Worm (Caenorhabditis elegans) whole organism, midembryonic: ENCODE data around the gene Y51H7C.3.
"Not testable (repeated sequence)": the region's sequence is repeated elsewhere in the genome, so short reads cannot be mapped to it uniquely, and the experiment has no call there.

Experiments
- T22C8.4 ChIP-seq: fragments of 200-800 bp; sonication (Bioruptor generic); IDR thresholded peaks from 2 replicates; pipeline ENCODE4 v1.3.6; 2022; ENCODE audit warnings: missing genetic modification characterization, missing compliant biosample characterization
- cog-1 ChIP-seq: sonication (generic microtip); optimal IDR thresholded peaks from 2 replicates; lab custom pipeline; 2016; ENCODE audit warnings: missing genetic modification characterization, missing compliant biosample characterization
- flt-1 ChIP-seq: fragments of 200-800 bp; sonication (Bioruptor generic); IDR thresholded peaks from 2 replicates; pipeline ENCODE4 v1.3.6; 2022; ENCODE audit warnings: missing genetic modification characterization, missing compliant biosample characterization
- klf-2 ChIP-seq: fragments of 200-800 bp; sonication (Bioruptor generic); conservative IDR thresholded peaks from 2 replicates; pipeline ENCODE4 v1.3.6; 2022; ENCODE audit warnings: missing genetic modification reagents, missing genetic modification characterization, missing compliant biosample characterization
- med-1 ChIP-seq: sonication (generic microtip); optimal IDR thresholded peaks from 2 replicates; lab custom pipeline; 2017; ENCODE audit warnings: missing genetic modification characterization, mild to moderate bottlenecking, missing compliant biosample characterization, antibody characterized with exemption, missing genetic modification reagents; ENCODE audit not compliant: insufficient read depth
- ref-1 ChIP-seq: fragments of 200-800 bp; sonication (Bioruptor generic); conservative IDR thresholded peaks from 2 replicates; pipeline ENCODE4 v1.3.6; 2022; ENCODE audit warnings: missing genetic modification reagents, missing genetic modification characterization, missing compliant biosample characterization
- tab-1 ChIP-seq: fragments of 200-800 bp; sonication (Bioruptor generic); IDR thresholded peaks from 2 replicates; pipeline ENCODE4 v1.3.6; 2022; ENCODE audit warnings: missing genetic modification characterization, missing compliant biosample characterization
- ztf-23 ChIP-seq: fragments of 200-800 bp; sonication (Bioruptor generic); IDR thresholded peaks from 2 replicates; pipeline ENCODE4 v1.3.6; 2022; ENCODE audit warnings: missing genetic modification reagents, missing genetic modification characterization, missing compliant biosample characterization
- ztf-29 ChIP-seq: fragments of 200-800 bp; sonication (Bioruptor generic); IDR thresholded peaks from 2 replicates; pipeline ENCODE4 v1.3.6; 2022; ENCODE audit warnings: missing genetic modification reagents, missing genetic modification characterization, missing compliant biosample characterization

Y51H7C.3 gene

ce11 chrII:1457784-1458183, 19.5 kb downstream of the Y51H7C.3 start:
- TF ChIP-seq tab-1 (GFP tag; lab: Robert Waterston, UW) (peak; percentile 79; the same call in 1 of the 2 replicates), ztf-23 (GFP tag; lab: Robert Waterston, UW) (peak; percentile 64; the same call in 1 of the 2 replicates), flt-1 (peak; percentile 70), ref-1 (GFP tag; lab: Robert Waterston, UW) (peak; percentile 63), klf-2 (GFP tag; lab: Robert Waterston, UW) (peak; percentile 62)

- TF ChIP-seq flt-1, result no peak
- no peak for TF ChIP-seq ref-1 (GFP tag; lab: Robert Waterston, UW)
- no peak for TF ChIP-seq klf-2 (GFP tag; lab: Robert Waterston, UW)
- no peak for TF ChIP-seq ztf-29 (GFP tag; lab: Robert Waterston, UW)
- no peak for TF ChIP-seq tab-1 (GFP tag; lab: Robert Waterston, UW)
- TF ChIP-seq ztf-23 (GFP tag; lab: Robert Waterston, UW), result no peak
- no peak for TF ChIP-seq T22C8.4 (GFP tag; lab: Robert Waterston, UW)
- TF ChIP-seq cog-1 (tag; lab: Kevin White, UChicago), result no peak
- TF ChIP-seq med-1 (GFP tag; lab: Kevin White, UChicago), result no peak
Observed at ce11 chrII:1466448-1466847, 28.2 kb downstream of the Y51H7C.3 start, which contains the start of gene Y51H7C.13. Y51H7C.13 (minus strand) TSS chrII:1466548.

ce11 chrII:1467711-1468110, 29.4 kb downstream of the Y51H7C.3 start, which contains the start of gene Y51H7C.1:
Y51H7C.1 (plus strand) TSS chrII:1467727.
- TF ChIP-seq flt-1; tab-1 (GFP tag; lab: Robert Waterston, UW); ztf-23 (GFP tag; lab: Robert Waterston, UW): not testable (repeated sequence)

ce11 chrII:1470515-1470966, 32.3 kb downstream of the Y51H7C.3 start, which contains the start of gene H17B01.2:
H17B01.2 (plus strand) TSS chrII:1470565.
- TF ChIP-seq T22C8.4 (GFP tag; lab: Robert Waterston, UW), result no peak
- no peak for TF ChIP-seq flt-1
- TF ChIP-seq cog-1 (tag; lab: Kevin White, UChicago), result no peak
- TF ChIP-seq med-1 (GFP tag; lab: Kevin White, UChicago), result no peak
- no peak for TF ChIP-seq tab-1 (GFP tag; lab: Robert Waterston, UW)

ce11 chrII:1473481-1473880, 35.2 kb downstream of the Y51H7C.3 start, which contains the start of gene H17B01.5:
H17B01.5 (minus strand) TSS chrII:1473581.
- no peak for TF ChIP-seq ref-1 (GFP tag; lab: Robert Waterston, UW)
- no peak for TF ChIP-seq klf-2 (GFP tag; lab: Robert Waterston, UW)
- TF ChIP-seq ztf-29 (GFP tag; lab: Robert Waterston, UW), result no peak
- no peak for TF ChIP-seq tab-1 (GFP tag; lab: Robert Waterston, UW)
- TF ChIP-seq cog-1 (tag; lab: Kevin White, UChicago), result no peak
- TF ChIP-seq flt-1, result no peak
- TF ChIP-seq med-1 (GFP tag; lab: Kevin White, UChicago), result no peak
- no peak for TF ChIP-seq ztf-23 (GFP tag; lab: Robert Waterston, UW)
- no peak for TF ChIP-seq T22C8.4 (GFP tag; lab: Robert Waterston, UW)

ce11 chrII:1474807-1475206, 36.5 kb downstream of the Y51H7C.3 start:
- TF ChIP-seq med-1 (GFP tag; lab: Kevin White, UChicago) (no peak), ztf-29 (GFP tag; lab: Robert Waterston, UW) (no peak), tab-1 (GFP tag; lab: Robert Waterston, UW) (no peak), ref-1 (GFP tag; lab: Robert Waterston, UW) (no peak), klf-2 (GFP tag; lab: Robert Waterston, UW) (no peak), T22C8.4 (GFP tag; lab: Robert Waterston, UW) (no peak), ztf-23 (GFP tag; lab: Robert Waterston, UW) (no peak), cog-1 (tag; lab: Kevin White, UChicago) (no peak)

- TF ChIP-seq flt-1, result no peak
- TF ChIP-seq ref-1 (GFP tag; lab: Robert Waterston, UW), result no peak
- TF ChIP-seq ztf-29 (GFP tag; lab: Robert Waterston, UW), result no peak
- TF ChIP-seq klf-2 (GFP tag; lab: Robert Waterston, UW), result no peak
- no peak for TF ChIP-seq tab-1 (GFP tag; lab: Robert Waterston, UW)
- no peak for TF ChIP-seq T22C8.4 (GFP tag; lab: Robert Waterston, UW)
- TF ChIP-seq ztf-23 (GFP tag; lab: Robert Waterston, UW), result no peak
Observed at ce11 chrII:1475328-1475727, 37.0 kb downstream of the Y51H7C.3 start.

- no peak for TF ChIP-seq klf-2 (GFP tag; lab: Robert Waterston, UW)
- TF ChIP-seq ref-1 (GFP tag; lab: Robert Waterston, UW), result no peak
- no peak for TF ChIP-seq med-1 (GFP tag; lab: Kevin White, UChicago)
- TF ChIP-seq T22C8.4 (GFP tag; lab: Robert Waterston, UW), result no peak
- TF ChIP-seq ztf-29 (GFP tag; lab: Robert Waterston, UW), result no peak
- no peak for TF ChIP-seq flt-1
- no peak for TF ChIP-seq ztf-23 (GFP tag; lab: Robert Waterston, UW)
- TF ChIP-seq tab-1 (GFP tag; lab: Robert Waterston, UW), result no peak
- TF ChIP-seq cog-1 (tag; lab: Kevin White, UChicago), result no peak
Observed at ce11 chrII:1476016-1476415, 37.7 kb downstream of the Y51H7C.3 start.

ce11 chrII:1477295-1477694, 39.0 kb downstream of the Y51H7C.3 start:
- TF ChIP-seq ref-1 (GFP tag; lab: Robert Waterston, UW) (no peak), klf-2 (GFP tag; lab: Robert Waterston, UW) (no peak), T22C8.4 (GFP tag; lab: Robert Waterston, UW) (no peak), ztf-23 (GFP tag; lab: Robert Waterston, UW) (no peak), ztf-29 (GFP tag; lab: Robert Waterston, UW) (no peak), cog-1 (tag; lab: Kevin White, UChicago) (no peak), tab-1 (GFP tag; lab: Robert Waterston, UW) (no peak), flt-1 (no peak), med-1 (GFP tag; lab: Kevin White, UChicago) (no peak)
